Fruit fly (Drosophila melanogaster) whole organism: Measurements from ENCODE around the gene CG12448.
A peak's percentile ranks its signal among the peaks of the same experiment; 100 is the strongest.

Experiments
- pan ChIP-seq: fragments of >200 bp; optimal IDR thresholded peaks from 2 replicates; lab custom pipeline; 2017
- psq ChIP-seq: fragments of >200 bp; optimal IDR thresholded peaks from 2 replicates; lab custom pipeline; 2017
- usp ChIP-seq: fragments of >200 bp; optimal IDR thresholded peaks from 2 replicates; lab custom pipeline; 2017; ENCODE audit warnings: missing biosample characterization, missing genetic modification characterization, mixed read lengths

dm6 chr2L:15923095-15923494 is 18.1 kb upstream of the CG12448 start, which contains the start of gene CG4793:
- no peak for TF ChIP-seq usp (GFP tag; lab: Kevin White, UChicago)
- no peak for TF ChIP-seq psq (lab: Kevin White, UChicago)
- TF ChIP-seq pan (lab: Kevin White, UChicago) = peak; percentile 62
